Worm (Caenorhabditis elegans): ENCODE data around the gene T20B5.2.

Gene T20B5.2

DNA sequence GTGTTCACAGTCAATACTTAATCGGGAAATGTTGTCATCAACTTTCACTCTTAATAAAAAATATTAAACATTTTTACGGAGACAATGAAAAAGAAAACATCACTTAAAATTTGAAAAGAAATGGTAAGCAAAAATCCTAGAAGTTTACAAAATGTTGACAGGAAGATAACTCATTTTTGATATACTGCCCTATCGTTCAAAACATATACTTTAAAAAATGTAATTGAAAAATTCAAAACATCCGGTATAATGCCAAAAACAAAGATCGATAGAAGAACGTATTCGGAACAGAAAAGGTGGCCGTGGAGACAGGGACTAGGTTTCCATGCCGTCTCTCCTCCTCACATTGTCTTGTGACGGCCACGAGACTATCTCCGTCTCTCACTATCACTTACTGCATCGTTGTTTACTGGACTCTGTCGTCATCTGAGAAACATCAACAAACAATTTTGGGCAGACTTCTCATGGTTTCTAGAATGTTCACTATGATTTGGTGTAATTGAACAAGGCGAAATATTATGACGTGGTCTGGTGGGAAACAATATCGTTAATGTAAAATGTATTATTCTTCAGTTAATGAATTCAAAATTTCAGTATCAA lies 16.5 kb downstream of the T20B5.2 start, which contains the start of gene oga-1 (continued):
- peak; percentile 60 for TF ChIP-seq lin-13 (GFP tag; optimal IDR thresholded peaks at IDR 0.05)
- TF ChIP-seq vab-15 (tag; optimal IDR thresholded peaks at IDR 0.05), result peak; percentile 12
- TF ChIP-seq mab-9 (GFP tag; IDR thresholded peaks at IDR 0.05), result no peak
- no peak for TF ChIP-seq sup-37 (GFP tag; optimal IDR thresholded peaks at IDR 0.05)
- no peak for TF ChIP-seq nhr-11 (tag; optimal IDR thresholded peaks at IDR 0.05)
- no peak for TF ChIP-seq ceh-8 (GFP tag; optimal IDR thresholded peaks at IDR 0.05)
- TF ChIP-seq lsy-2 (tag; optimal IDR thresholded peaks at IDR 0.05), result peak; percentile 52 to 55
- peak; percentile 45 for TF ChIP-seq unc-130 (tag; optimal IDR thresholded peaks at IDR 0.05)
- TF ChIP-seq Y116A8C.19 (tag; optimal IDR thresholded peaks at IDR 0.05; ENCODE audit: borderline replicate concordance), result no peak
- TF ChIP-seq nhr-76 (tag; optimal IDR thresholded peaks at IDR 0.05), result no peak
- TF ChIP-seq fkh-4 (tag; optimal IDR thresholded peaks at IDR 0.05; ENCODE audit: borderline replicate concordance), result no peak
- TF ChIP-seq alr-1 (tag; optimal IDR thresholded peaks at IDR 0.05; ENCODE audit: borderline replicate concordance), result no peak
- TF ChIP-seq F16B12.6 (tag; optimal IDR thresholded peaks at IDR 0.05), result peak; percentile 26
- TF ChIP-seq egl-13 (tag; optimal IDR thresholded peaks at IDR 0.05), result peak; percentile 51
- peak; percentile 40 for TF ChIP-seq tbx-2 (tag; optimal IDR thresholded peaks at IDR 0.05)
- no peak for TF ChIP-seq zag-1 (tag; optimal IDR thresholded peaks at IDR 0.05)
- TF ChIP-seq nhr-84 (tag; optimal IDR thresholded peaks at IDR 0.05), result no peak
- TF ChIP-seq dsc-1 (tag; optimal IDR thresholded peaks at IDR 0.05), result peak; percentile 39
- peak; percentile 49 for TF ChIP-seq snpc-4 (tag; optimal IDR thresholded peaks at IDR 0.05)
- no peak for TF ChIP-seq aly-2 (tag; optimal IDR thresholded peaks at IDR 0.05)
- TF ChIP-seq pqm-1 (tag; optimal IDR thresholded peaks at IDR 0.05), result no peak
- no peak for TF ChIP-seq mef-2 (tag; optimal IDR thresholded peaks at IDR 0.05)
- no peak for TF ChIP-seq egl-27 (tag; optimal IDR thresholded peaks at IDR 0.05)
- no peak for TF ChIP-seq grh-1 (GFP tag; IDR thresholded peaks at IDR 0.05)
- TF ChIP-seq unc-62 (GFP tag; optimal IDR thresholded peaks at IDR 0.05), result no peak
- no peak for TF ChIP-seq unc-30 (tag; optimal IDR thresholded peaks at IDR 0.05)
- TF ChIP-seq lir-3 (tag; optimal IDR thresholded peaks at IDR 0.05; ENCODE audit: poor library complexity), result peak; percentile 71
- TF ChIP-seq efl-1 (optimal IDR thresholded peaks at IDR 0.05), result peak; percentile 22 to 57
- peak; percentile 38 to 95 for TF ChIP-seq efl-1 (GFP tag; optimal IDR thresholded peaks at IDR 0.05 in 1 of 2)
- no peak for TF ChIP-seq nhr-237 (tag; optimal IDR thresholded peaks at IDR 0.05)
- no peak for TF ChIP-seq hpl-2 (GFP tag; optimal IDR thresholded peaks at IDR 0.05)
- TF ChIP-seq C16A3.4 (tag; optimal IDR thresholded peaks at IDR 0.05), result peak; percentile 62
- peak; percentile 57 to 81 for TF ChIP-seq lin-35 (GFP tag; optimal IDR thresholded peaks at IDR 0.05)
- TF ChIP-seq fkh-8 (tag; optimal IDR thresholded peaks at IDR 0.05), result peak; percentile 84
- peak; percentile 19 for TF ChIP-seq pax-3 (tag; optimal IDR thresholded peaks at IDR 0.05)
- TF ChIP-seq jun-1 (tag; optimal IDR thresholded peaks at IDR 0.05), result no peak
- TF ChIP-seq hlh-4 (tag; optimal IDR thresholded peaks at IDR 0.05), result no peak
- no peak for TF ChIP-seq nhr-77 (tag; optimal IDR thresholded peaks at IDR 0.05)
- TF ChIP-seq nhr-47 (tag; optimal IDR thresholded peaks at IDR 0.05), result peak; percentile 78
- TF ChIP-seq aha-1 (tag; optimal IDR thresholded peaks at IDR 0.05), result no peak
- TF ChIP-seq dpl-1 (GFP tag; optimal IDR thresholded peaks at IDR 0.05), result peak; percentile 32 to 53 (median 50)
- peak in 1 of 2 experiments; percentile 96 for TF ChIP-seq mdl-1 (tag; optimal IDR thresholded peaks at IDR 0.05)
- TF ChIP-seq ceh-63 (GFP tag; optimal IDR thresholded peaks at IDR 0.05), result no peak
- peak; percentile 90 for TF ChIP-seq nhr-20 (tag; optimal IDR thresholded peaks at IDR 0.05)
- TF ChIP-seq nhr-12 (tag; optimal IDR thresholded peaks at IDR 0.05), result no peak
- TF ChIP-seq fos-1 (tag; optimal IDR thresholded peaks at IDR 0.05), result peak; percentile 52
- TF ChIP-seq elt-3 (tag; optimal IDR thresholded peaks at IDR 0.05), result peak in 1 of 6 experiments; percentile 45

Measured in whole organism, L1 larva.